Worm (Caenorhabditis elegans) whole organism, L4/young adult: Measurements from ENCODE around the gene nex-2.

Source experiments
- W03F9.2 ChIP-seq: fragments of 150-350 bp; optimal IDR thresholded peaks from 2 replicates; lab custom pipeline; 2014; ENCODE audit warnings: missing biosample characterization, missing genetic modification characterization
- dao-5 ChIP-seq: sonication (generic microtip); optimal IDR thresholded peaks from 2 replicates; lab custom pipeline; 2016; ENCODE audit warnings: missing genotype, missing genetic modification characterization, moderate library complexity, missing compliant biosample characterization
- him-1 ChIP-seq: sonication (generic microtip); optimal IDR thresholded peaks from 2 replicates; lab custom pipeline; 2016; ENCODE audit warnings: missing genotype, missing genetic modification reagents, missing genetic modification characterization, missing compliant biosample characterization

nex-2 gene

ce11 chrIII:10331232-10331631 lies 1.0 kb upstream of the nex-2 start:
- TF ChIP-seq W03F9.2 (tag; lab: Kevin White, UChicago) (no peak), him-1 (tag; lab: Kevin White, UChicago) (no peak), dao-5 (tag; lab: Kevin White, UChicago) (no peak)

- TF ChIP-seq W03F9.2 (tag; lab: Kevin White, UChicago) (no peak), dao-5 (tag; lab: Kevin White, UChicago) (no peak), him-1 (tag; lab: Kevin White, UChicago) (no peak)
These were observed 411 bp downstream of the nex-2 start for ce11 chrIII:10329811-10330210.

ce11 chrIII:10328565-10329541 lies 1.4 kb downstream of the nex-2 start:
- no peak for TF ChIP-seq dao-5 (tag; lab: Kevin White, UChicago)
- TF ChIP-seq W03F9.2 (tag; lab: Kevin White, UChicago): no peak
- TF ChIP-seq him-1 (tag; lab: Kevin White, UChicago): no peak

ce11 chrIII:10326327-10326726 lies 3.9 kb downstream of the nex-2 start:
- TF ChIP-seq him-1 (tag; lab: Kevin White, UChicago) (no peak), W03F9.2 (tag; lab: Kevin White, UChicago) (no peak), dao-5 (tag; lab: Kevin White, UChicago) (no peak)

ce11 chrIII:10320788-10321187 lies 9.4 kb downstream of the nex-2 start, which contains the start of gene sas-7:
sas-7 (plus strand) TSS chrIII:10321019.
- TF ChIP-seq him-1 (tag; lab: Kevin White, UChicago): no peak
- TF ChIP-seq dao-5 (tag; lab: Kevin White, UChicago): no peak
- no peak for TF ChIP-seq W03F9.2 (tag; lab: Kevin White, UChicago)

ce11 chrIII:10318755-10319154 lies 11.5 kb downstream of the nex-2 start, which contains the start of gene unc-69:
unc-69 (plus strand) TSS chrIII:10318939.
- TF ChIP-seq dao-5 (tag; lab: Kevin White, UChicago) (no peak), W03F9.2 (tag; lab: Kevin White, UChicago) (peak; percentile 67)

- TF ChIP-seq W03F9.2 (tag; lab: Kevin White, UChicago) (no peak), him-1 (tag; lab: Kevin White, UChicago) (no peak), dao-5 (tag; lab: Kevin White, UChicago) (no peak)
These were observed 12.1 kb downstream of the nex-2 start, which contains the start of the genes unc-50 and ostf-4 for ce11 chrIII:10318062-10318609. unc-50 (minus strand) TSS chrIII:10318162. ostf-4 (minus strand) TSS chrIII:10318559.

ce11 chrIII:10314234-10314633 lies 16.0 kb downstream of the nex-2 start:
- no peak for TF ChIP-seq him-1 (tag; lab: Kevin White, UChicago)
- no peak for TF ChIP-seq W03F9.2 (tag; lab: Kevin White, UChicago)
- TF ChIP-seq dao-5 (tag; lab: Kevin White, UChicago): no peak

ce11 chrIII:10311016-10311415 lies 19.2 kb downstream of the nex-2 start, which contains the start of gene T07A5.7:
T07A5.7 (minus strand) TSS chrIII:10311116.
- no peak for TF ChIP-seq him-1 (tag; lab: Kevin White, UChicago)
- TF ChIP-seq W03F9.2 (tag; lab: Kevin White, UChicago): no peak
- no peak for TF ChIP-seq dao-5 (tag; lab: Kevin White, UChicago)

ce11 chrIII:10306049-10306448 lies 24.2 kb downstream of the nex-2 start, which contains the start of gene T07A5.1:
T07A5.1 (minus strand) TSS chrIII:10306197.
- no peak for TF ChIP-seq him-1 (tag; lab: Kevin White, UChicago)
- no peak for TF ChIP-seq W03F9.2 (tag; lab: Kevin White, UChicago)
- TF ChIP-seq dao-5 (tag; lab: Kevin White, UChicago): no peak

- TF ChIP-seq dao-5 (tag; lab: Kevin White, UChicago): no peak
- TF ChIP-seq W03F9.2 (tag; lab: Kevin White, UChicago): no peak
- TF ChIP-seq him-1 (tag; lab: Kevin White, UChicago): no peak
These were observed 24.9 kb downstream of the nex-2 start for ce11 chrIII:10305295-10305694.

- TF ChIP-seq dao-5 (tag; lab: Kevin White, UChicago): no peak
- TF ChIP-seq him-1 (tag; lab: Kevin White, UChicago): no peak
- no peak for TF ChIP-seq W03F9.2 (tag; lab: Kevin White, UChicago)
These were observed 30.1 kb downstream of the nex-2 start, which contains the start of gene vglu-3 for ce11 chrIII:10300078-10300477. vglu-3 (plus strand) TSS chrIII:10300378.

- no peak for TF ChIP-seq dao-5 (tag; lab: Kevin White, UChicago)
- no peak for TF ChIP-seq him-1 (tag; lab: Kevin White, UChicago)
- no peak for TF ChIP-seq W03F9.2 (tag; lab: Kevin White, UChicago)
These were observed 33.3 kb downstream of the nex-2 start for ce11 chrIII:10296904-10297303.
